Fruit fly (Drosophila melanogaster): ENCODE measurements around the gene CG33160.

CG33160 gene

dm6 chr3L:3246378-3247129, 40.4 kb upstream of the CG33160 start:
- TF ChIP-seq Myc (optimal IDR thresholded peaks at IDR 0.05) (no peak), Sin3A (optimal IDR thresholded peaks at IDR 0.05) (no peak), h (optimal IDR thresholded peaks at IDR 0.05) (no peak), insv (optimal IDR thresholded peaks at IDR 0.05) (no peak), ttk (optimal IDR thresholded peaks at IDR 0.05) (no peak), psq (optimal IDR thresholded peaks at IDR 0.05) (no peak)

- TF ChIP-seq insv (optimal IDR thresholded peaks at IDR 0.05) (no peak), Sin3A (optimal IDR thresholded peaks at IDR 0.05) (no peak), ttk (optimal IDR thresholded peaks at IDR 0.05) (no peak), psq (optimal IDR thresholded peaks at IDR 0.05) (no peak), Myc (optimal IDR thresholded peaks at IDR 0.05) (no peak), h (optimal IDR thresholded peaks at IDR 0.05) (no peak)
These were observed 39.0 kb upstream of the CG33160 start for dm6 chr3L:3245189-3245588.

dm6 chr3L:3244244-3245144, 38.3 kb upstream of the CG33160 start, which contains the start of gene CG12078:
Gene CG12078 (minus strand): TSS chr3L:3244294.
- TF ChIP-seq h (optimal IDR thresholded peaks at IDR 0.05) (no peak), insv (optimal IDR thresholded peaks at IDR 0.05) (no peak), psq (optimal IDR thresholded peaks at IDR 0.05) (no peak), Sin3A (optimal IDR thresholded peaks at IDR 0.05) (no peak), Myc (optimal IDR thresholded peaks at IDR 0.05) (no peak), ttk (optimal IDR thresholded peaks at IDR 0.05) (no peak)

dm6 chr3L:3242121-3243083, 36.2 kb upstream of the CG33160 start:
- TF ChIP-seq insv (optimal IDR thresholded peaks at IDR 0.05), result no peak
- no peak for TF ChIP-seq Sin3A (optimal IDR thresholded peaks at IDR 0.05)
- no peak for TF ChIP-seq ttk (optimal IDR thresholded peaks at IDR 0.05)
- TF ChIP-seq h (optimal IDR thresholded peaks at IDR 0.05), result no peak
- TF ChIP-seq Myc (optimal IDR thresholded peaks at IDR 0.05), result no peak
- no peak for TF ChIP-seq psq (optimal IDR thresholded peaks at IDR 0.05)

dm6 chr3L:3241368-3241640, 35.1 kb upstream of the CG33160 start:
- TF ChIP-seq h (optimal IDR thresholded peaks at IDR 0.05), result no peak

- TF ChIP-seq psq (optimal IDR thresholded peaks at IDR 0.05) (no peak), insv (optimal IDR thresholded peaks at IDR 0.05) (no peak), Sin3A (optimal IDR thresholded peaks at IDR 0.05) (no peak), Myc (optimal IDR thresholded peaks at IDR 0.05) (no peak), h (optimal IDR thresholded peaks at IDR 0.05) (no peak), ttk (optimal IDR thresholded peaks at IDR 0.05) (no peak)
These were observed 34.6 kb upstream of the CG33160 start for dm6 chr3L:3240597-3241367.

- TF ChIP-seq Sin3A (optimal IDR thresholded peaks at IDR 0.05), result no peak
- TF ChIP-seq ttk (optimal IDR thresholded peaks at IDR 0.05), result no peak
- no peak for TF ChIP-seq psq (optimal IDR thresholded peaks at IDR 0.05)
- no peak for TF ChIP-seq Myc (optimal IDR thresholded peaks at IDR 0.05)
- TF ChIP-seq h (optimal IDR thresholded peaks at IDR 0.05), result no peak
- no peak for TF ChIP-seq insv (optimal IDR thresholded peaks at IDR 0.05)
These were observed 33.8 kb upstream of the CG33160 start for dm6 chr3L:3239785-3240596.

dm6 chr3L:3239033-3239752, 33.0 kb upstream of the CG33160 start, which contains the start of gene CG17746:
Gene CG17746 (minus strand): TSS chr3L:3239578.
- no peak for TF ChIP-seq Myc (optimal IDR thresholded peaks at IDR 0.05)
- no peak for TF ChIP-seq Sin3A (optimal IDR thresholded peaks at IDR 0.05)
- TF ChIP-seq psq (optimal IDR thresholded peaks at IDR 0.05), result no peak
- TF ChIP-seq insv (optimal IDR thresholded peaks at IDR 0.05), result no peak
- TF ChIP-seq ttk (optimal IDR thresholded peaks at IDR 0.05), result no peak
- TF ChIP-seq h (optimal IDR thresholded peaks at IDR 0.05), result no peak

- TF ChIP-seq psq (optimal IDR thresholded peaks at IDR 0.05), result no peak
- no peak for TF ChIP-seq ttk (optimal IDR thresholded peaks at IDR 0.05)
- TF ChIP-seq insv (optimal IDR thresholded peaks at IDR 0.05), result no peak
- no peak for TF ChIP-seq Sin3A (optimal IDR thresholded peaks at IDR 0.05)
These were observed 30.2 kb upstream of the CG33160 start for dm6 chr3L:3236319-3236718.

- TF ChIP-seq Myc (optimal IDR thresholded peaks at IDR 0.05), result no peak
- TF ChIP-seq ttk (optimal IDR thresholded peaks at IDR 0.05), result no peak
- no peak for TF ChIP-seq insv (optimal IDR thresholded peaks at IDR 0.05)
- TF ChIP-seq psq (optimal IDR thresholded peaks at IDR 0.05), result no peak
- no peak for TF ChIP-seq Sin3A (optimal IDR thresholded peaks at IDR 0.05)
These were observed 20.3 kb upstream of the CG33160 start for dm6 chr3L:3226458-3226783.

Measured in Kc167 (cell line).